Worm (Caenorhabditis elegans) whole organism, midembryonic: ENCODE data around the gene T20G5.13.
A peak's percentile ranks its signal among the peaks of the same experiment; 100 is the strongest.

Source experiments
- T22C8.4 ChIP-seq: fragments of 200-800 bp; sonication (Bioruptor generic); IDR thresholded peaks from 2 replicates; pipeline ENCODE4 v1.3.6; 2022; ENCODE audit warnings: missing genetic modification characterization, missing compliant biosample characterization
- cog-1 ChIP-seq: sonication (generic microtip); optimal IDR thresholded peaks from 2 replicates; lab custom pipeline; 2016; ENCODE audit warnings: missing genetic modification characterization, missing compliant biosample characterization
- flt-1 ChIP-seq: fragments of 200-800 bp; sonication (Bioruptor generic); IDR thresholded peaks from 2 replicates; pipeline ENCODE4 v1.3.6; 2022; ENCODE audit warnings: missing genetic modification characterization, missing compliant biosample characterization
- klf-2 ChIP-seq: fragments of 200-800 bp; sonication (Bioruptor generic); conservative IDR thresholded peaks from 2 replicates; pipeline ENCODE4 v1.3.6; 2022; ENCODE audit warnings: missing genetic modification reagents, missing genetic modification characterization, missing compliant biosample characterization
- med-1 ChIP-seq: sonication (generic microtip); optimal IDR thresholded peaks from 2 replicates; lab custom pipeline; 2017; ENCODE audit warnings: missing genetic modification characterization, mild to moderate bottlenecking, missing compliant biosample characterization, antibody characterized with exemption, missing genetic modification reagents; ENCODE audit not compliant: insufficient read depth
- ref-1 ChIP-seq: fragments of 200-800 bp; sonication (Bioruptor generic); conservative IDR thresholded peaks from 2 replicates; pipeline ENCODE4 v1.3.6; 2022; ENCODE audit warnings: missing genetic modification reagents, missing genetic modification characterization, missing compliant biosample characterization
- tab-1 ChIP-seq: fragments of 200-800 bp; sonication (Bioruptor generic); IDR thresholded peaks from 2 replicates; pipeline ENCODE4 v1.3.6; 2022; ENCODE audit warnings: missing genetic modification characterization, missing compliant biosample characterization
- ztf-23 ChIP-seq: fragments of 200-800 bp; sonication (Bioruptor generic); IDR thresholded peaks from 2 replicates; pipeline ENCODE4 v1.3.6; 2022; ENCODE audit warnings: missing genetic modification reagents, missing genetic modification characterization, missing compliant biosample characterization
- ztf-29 ChIP-seq: fragments of 200-800 bp; sonication (Bioruptor generic); IDR thresholded peaks from 2 replicates; pipeline ENCODE4 v1.3.6; 2022; ENCODE audit warnings: missing genetic modification reagents, missing genetic modification characterization, missing compliant biosample characterization

Gene T20G5.13

DNA sequence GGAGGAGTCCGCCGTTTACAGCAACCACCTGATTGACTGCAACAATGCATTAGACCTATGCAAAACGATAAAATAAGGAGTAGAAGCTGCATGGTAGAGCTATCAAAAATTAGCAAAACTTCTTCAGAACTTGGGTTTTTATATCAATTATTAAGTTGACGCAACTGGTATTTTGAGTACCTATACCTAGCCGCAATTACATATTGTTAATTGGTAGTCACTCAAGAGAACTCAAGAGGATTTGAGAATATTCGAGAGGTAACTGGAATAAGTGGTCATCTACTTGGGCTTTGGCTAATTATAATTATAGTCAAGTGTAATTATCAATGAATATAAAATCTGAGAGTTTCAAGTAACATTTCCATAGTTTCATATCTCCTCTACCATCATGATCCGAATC is at the start of gene T20G5.13, which contains the start of gene T20G5.12:
Gene T20G5.13, minus strand, starts transcription at position 101 of the 400 bp plus-strand sequence.
Gene T20G5.12, plus strand, starts transcription at position 370 of the 400 bp plus-strand sequence.
- TF ChIP-seq klf-2 (no peak), med-1 (GFP tag; lab: Kevin White, UChicago) (no peak), tab-1 (GFP tag; lab: Robert Waterston, UW) (no peak), T22C8.4 (no peak), cog-1 (no peak)

DNA sequence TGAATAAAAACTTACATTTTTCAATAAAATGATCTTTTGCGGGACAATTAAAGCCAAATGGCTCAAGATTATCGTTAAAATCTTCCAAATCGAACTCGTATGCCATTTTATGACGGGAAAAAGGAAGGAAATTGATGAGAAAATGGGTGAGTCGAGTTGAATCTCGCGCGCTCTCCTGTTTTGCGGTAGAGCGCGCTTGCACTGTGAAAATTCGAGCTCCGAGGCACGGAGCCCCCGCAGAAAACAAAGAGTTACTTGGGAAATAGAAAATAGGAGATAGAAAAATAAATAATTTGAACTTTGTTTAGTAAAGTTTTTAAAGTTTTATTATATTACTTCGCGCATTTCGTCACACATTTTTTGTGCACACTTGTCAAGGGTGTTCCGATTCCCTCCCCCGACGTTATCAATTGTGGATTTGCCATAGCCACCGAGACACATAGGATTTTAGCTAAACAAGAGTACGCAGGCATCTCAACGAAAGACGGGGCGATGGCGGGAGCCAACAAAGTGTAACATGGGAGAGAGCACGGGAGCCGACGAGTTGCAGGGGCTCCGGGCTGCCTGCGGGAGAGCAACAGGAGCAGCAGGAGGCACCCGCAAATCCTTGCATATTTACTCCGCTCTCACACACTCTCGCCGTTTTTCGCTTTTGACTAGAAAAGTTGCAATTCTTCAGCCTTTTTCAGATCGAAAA is 47.5 kb upstream of the T20G5.13 start, which contains the start of the genes div-1 and cor-1:
Gene div-1, minus strand, starts transcription at position 119 of the 697 bp plus-strand sequence.
Gene cor-1, plus strand, starts transcription at position 671 of the 697 bp plus-strand sequence.
- TF ChIP-seq ref-1 (GFP tag; lab: Robert Waterston, UW) (0 out of 2 replicates have a peak, but pooled peaks have one; percentile 8), tab-1 (GFP tag; lab: Robert Waterston, UW) (no peak), flt-1 (GFP tag; lab: Robert Waterston, UW) (no peak)

DNA sequence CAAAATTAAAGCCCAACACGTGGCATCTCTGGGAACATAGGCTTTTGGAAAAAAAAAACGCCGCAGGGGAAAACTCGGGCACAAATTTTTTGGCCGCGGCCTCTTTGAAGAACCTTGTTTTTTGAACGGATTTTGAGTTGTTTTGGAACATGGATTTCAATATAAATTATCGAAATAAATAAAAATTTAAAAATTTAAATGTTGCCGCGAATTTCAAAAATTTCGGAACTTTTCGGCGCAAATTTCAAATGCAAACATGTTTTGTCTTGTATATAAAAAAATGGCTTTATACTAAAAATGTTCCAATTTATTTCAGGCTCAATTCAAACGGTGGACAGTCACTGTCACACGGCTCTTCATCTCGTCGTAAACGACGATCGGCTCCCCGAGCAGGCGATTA is 42.9 kb upstream of the T20G5.13 start:
- no peak for TF ChIP-seq tab-1 (GFP tag; lab: Robert Waterston, UW)
- no peak for TF ChIP-seq ztf-29 (GFP tag; lab: Robert Waterston, UW)
- TF ChIP-seq klf-2, result no peak
- TF ChIP-seq med-1 (GFP tag; lab: Kevin White, UChicago), result no peak
- no peak for TF ChIP-seq ref-1 (GFP tag; lab: Robert Waterston, UW)
- no peak for TF ChIP-seq T22C8.4
- no peak for TF ChIP-seq cog-1
- no peak for TF ChIP-seq flt-1 (GFP tag; lab: Robert Waterston, UW)
- TF ChIP-seq ztf-23 (GFP tag; lab: Robert Waterston, UW), result no peak

DNA sequence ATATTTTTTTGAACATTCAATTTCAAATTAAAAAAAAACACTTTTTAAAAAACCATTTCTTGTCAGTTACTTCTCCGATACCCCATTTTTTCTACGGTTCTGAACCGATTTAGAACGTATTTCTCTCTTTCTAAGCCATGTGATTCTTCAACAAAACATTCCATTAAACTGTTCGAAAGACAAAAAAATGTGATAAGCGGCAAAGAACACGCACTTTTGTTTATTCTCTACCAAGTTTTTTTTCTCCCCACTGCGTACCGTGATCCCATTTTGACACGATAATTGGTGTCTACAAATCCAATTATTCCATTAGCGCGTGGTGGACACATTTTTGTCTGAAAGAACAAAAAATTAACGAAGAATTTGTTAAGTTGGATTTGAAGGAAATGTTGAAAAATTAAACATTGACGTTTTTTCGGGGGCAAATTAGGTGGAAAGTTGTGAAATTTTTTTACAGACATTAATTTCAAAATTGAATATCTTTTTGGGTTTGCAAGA is 40.2 kb upstream of the T20G5.13 start:
- TF ChIP-seq med-1 (GFP tag; lab: Kevin White, UChicago), result no peak
- TF ChIP-seq cog-1, result no peak
- TF ChIP-seq ztf-23 (GFP tag; lab: Robert Waterston, UW), result no peak
- TF ChIP-seq flt-1 (GFP tag; lab: Robert Waterston, UW), result no peak
- TF ChIP-seq klf-2, result no peak
- no peak for TF ChIP-seq tab-1 (GFP tag; lab: Robert Waterston, UW)

DNA sequence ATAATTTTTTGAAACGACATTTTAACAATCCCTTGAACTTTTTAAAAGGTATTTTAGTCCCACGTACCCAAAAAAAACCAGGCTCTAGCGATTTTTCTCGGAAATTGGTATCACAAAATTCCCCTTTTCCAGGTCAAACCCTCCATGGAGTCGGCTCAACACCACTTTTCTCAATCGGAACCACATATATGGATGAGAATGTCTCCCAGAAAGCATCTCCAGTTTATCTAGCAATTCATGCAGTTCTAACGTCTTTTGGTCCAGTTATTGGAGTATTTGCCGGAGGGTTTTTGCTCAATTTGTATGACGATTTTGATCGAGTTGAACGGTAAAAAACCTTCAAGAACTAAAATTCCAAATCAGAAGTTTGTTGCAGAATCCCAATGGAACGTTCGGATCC is 38.9 kb upstream of the T20G5.13 start:
- no peak for TF ChIP-seq flt-1 (GFP tag; lab: Robert Waterston, UW)
- no peak for TF ChIP-seq cog-1
- TF ChIP-seq ztf-23 (GFP tag; lab: Robert Waterston, UW), result no peak
- TF ChIP-seq klf-2, result no peak
- TF ChIP-seq ztf-29 (GFP tag; lab: Robert Waterston, UW), result no peak
- no peak for TF ChIP-seq ref-1 (GFP tag; lab: Robert Waterston, UW)
- TF ChIP-seq T22C8.4, result no peak
- no peak for TF ChIP-seq med-1 (GFP tag; lab: Kevin White, UChicago)
- no peak for TF ChIP-seq tab-1 (GFP tag; lab: Robert Waterston, UW)

DNA sequence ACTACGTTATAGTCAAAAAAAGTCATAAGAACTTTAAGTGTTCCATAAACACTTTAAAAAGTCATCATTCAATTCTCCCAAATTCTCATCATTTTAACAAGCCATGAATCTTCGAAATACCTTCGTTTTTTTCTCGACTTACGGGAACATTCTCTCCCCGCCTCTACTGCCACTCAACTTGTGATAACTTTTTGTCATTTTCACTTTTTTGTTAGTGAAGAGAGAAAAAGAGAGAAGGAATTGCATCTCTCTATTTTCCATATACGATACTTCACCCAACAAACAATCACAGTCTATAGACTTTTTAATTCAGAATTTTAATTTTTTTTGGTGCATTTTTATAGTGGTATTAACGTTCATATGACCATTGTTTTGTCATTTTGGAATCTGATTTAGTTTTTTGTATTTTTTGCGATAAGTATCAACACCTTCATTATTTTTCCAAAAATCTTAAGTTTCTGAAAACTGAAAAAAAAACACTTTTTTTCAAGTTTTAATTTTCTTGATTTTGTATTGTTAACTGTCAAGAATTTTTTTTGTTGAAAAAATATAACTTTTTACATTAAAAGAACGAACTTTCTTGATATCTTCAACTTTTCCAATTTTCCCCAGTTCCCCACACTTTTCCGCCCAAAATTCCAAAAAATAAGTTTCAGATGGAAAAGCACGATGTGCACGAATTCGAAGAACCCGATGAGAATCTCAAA is 37.5 kb upstream of the T20G5.13 start, which contains the start of gene Y70G10A.3:
Gene Y70G10A.3, plus strand, starts transcription at position 657 of the 707 bp plus-strand sequence.
- TF ChIP-seq ztf-23 (GFP tag; lab: Robert Waterston, UW), result no peak
- no peak for TF ChIP-seq med-1 (GFP tag; lab: Kevin White, UChicago)
- TF ChIP-seq ztf-29 (GFP tag; lab: Robert Waterston, UW), result no peak
- no peak for TF ChIP-seq klf-2
- no peak for TF ChIP-seq T22C8.4
- TF ChIP-seq flt-1 (GFP tag; lab: Robert Waterston, UW), result no peak
- no peak for TF ChIP-seq ref-1 (GFP tag; lab: Robert Waterston, UW)
- no peak for TF ChIP-seq tab-1 (GFP tag; lab: Robert Waterston, UW)
- TF ChIP-seq cog-1, result no peak

DNA sequence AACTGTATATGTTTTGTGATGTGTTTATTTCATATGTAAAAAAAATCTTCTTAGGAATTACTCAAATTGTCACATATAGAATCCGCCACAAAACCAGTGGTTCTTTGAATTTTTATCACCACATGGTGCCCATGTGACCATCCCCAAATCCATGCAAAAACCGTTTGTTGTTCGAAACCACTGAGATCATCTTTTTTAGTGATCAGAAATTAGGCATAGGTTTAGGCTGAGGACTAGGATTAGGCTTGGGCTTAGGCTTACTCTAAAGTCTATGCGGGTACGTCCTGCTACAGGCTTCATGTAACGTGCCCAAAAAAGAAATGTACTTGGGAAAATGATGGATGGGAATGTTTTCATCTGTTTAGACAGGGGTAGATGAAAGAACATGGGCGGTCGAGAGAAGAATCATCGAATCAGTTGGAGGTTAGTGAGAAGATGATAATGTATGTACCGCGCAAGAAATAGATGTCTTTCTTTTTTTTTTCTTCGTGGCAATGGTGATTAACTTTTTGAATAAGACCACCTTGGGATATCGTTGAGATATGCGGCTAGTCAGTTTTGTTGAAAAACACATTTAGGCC is 35.2 kb upstream of the T20G5.13 start:
- TF ChIP-seq ref-1 (GFP tag; lab: Robert Waterston, UW) (no peak), tab-1 (GFP tag; lab: Robert Waterston, UW) (no peak), med-1 (GFP tag; lab: Kevin White, UChicago) (no peak), T22C8.4 (no peak), ztf-29 (GFP tag; lab: Robert Waterston, UW) (no peak), cog-1 (no peak), flt-1 (GFP tag; lab: Robert Waterston, UW) (no peak), klf-2 (no peak), ztf-23 (GFP tag; lab: Robert Waterston, UW) (no peak)

DNA sequence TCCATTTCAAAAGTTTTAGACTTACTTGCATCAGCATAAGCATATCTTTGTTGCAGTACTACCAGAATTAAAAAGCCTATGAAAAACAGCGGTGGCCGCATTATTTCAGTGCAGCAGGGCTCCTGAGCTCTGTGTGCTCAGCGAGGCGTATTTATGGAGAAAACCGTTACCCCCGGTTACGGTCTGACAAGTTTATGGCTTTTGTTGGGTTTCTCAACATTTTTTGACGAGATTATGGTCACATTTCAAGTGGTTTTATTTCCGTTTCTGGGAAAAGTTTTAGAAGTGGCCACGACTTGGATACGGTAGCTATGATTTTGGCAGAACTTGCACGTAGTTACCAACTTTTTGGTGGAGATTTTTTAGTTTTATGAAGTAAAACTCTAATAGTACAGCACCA is 32.8 kb upstream of the T20G5.13 start, which contains the start of gene paml-1:
Gene paml-1, minus strand, starts transcription at position 101 of the 400 bp plus-strand sequence.
- no peak for TF ChIP-seq flt-1 (GFP tag; lab: Robert Waterston, UW)
- no peak for TF ChIP-seq cog-1
- TF ChIP-seq T22C8.4, result no peak
- TF ChIP-seq ztf-23 (GFP tag; lab: Robert Waterston, UW), result no peak
- TF ChIP-seq ref-1 (GFP tag; lab: Robert Waterston, UW), result no peak
- no peak for TF ChIP-seq ztf-29 (GFP tag; lab: Robert Waterston, UW)
- no peak for TF ChIP-seq klf-2
- no peak for TF ChIP-seq tab-1 (GFP tag; lab: Robert Waterston, UW)
- TF ChIP-seq med-1 (GFP tag; lab: Kevin White, UChicago), result no peak

DNA sequence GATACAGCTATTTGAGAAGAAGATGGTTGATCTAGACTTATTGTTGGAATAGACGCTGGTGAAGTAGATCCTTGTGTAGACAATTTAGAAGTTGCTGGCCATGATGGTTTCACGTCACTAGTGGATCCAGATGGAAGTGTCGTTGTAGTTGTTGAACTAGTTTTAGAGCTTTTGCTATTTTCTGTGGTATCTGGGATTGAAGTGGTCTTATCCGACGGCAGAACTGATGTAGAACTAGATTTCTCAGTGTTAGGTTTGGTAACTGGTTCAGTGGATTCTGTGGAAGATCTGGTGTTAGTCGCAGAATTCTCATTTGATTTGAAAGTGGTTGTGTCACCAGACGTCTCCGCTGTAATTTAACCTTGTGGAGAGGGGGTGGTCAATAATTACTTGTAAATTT is 30.5 kb upstream of the T20G5.13 start:
- TF ChIP-seq ztf-29 (GFP tag; lab: Robert Waterston, UW), result no peak
- TF ChIP-seq flt-1 (GFP tag; lab: Robert Waterston, UW), result no peak
- TF ChIP-seq tab-1 (GFP tag; lab: Robert Waterston, UW), result no peak
- TF ChIP-seq ref-1 (GFP tag; lab: Robert Waterston, UW), result no peak
- TF ChIP-seq cog-1, result no peak
- TF ChIP-seq med-1 (GFP tag; lab: Kevin White, UChicago), result no peak
